Fruit fly (Drosophila melanogaster) whole organism, prepupa: Measurements from ENCODE around the gene cnir.
A peak's percentile ranks its signal among the peaks of the same experiment; 100 is the strongest.

Experiments used
- CG10631 ChIP-seq: fragments of 200-800 bp; sonication (Bioruptor generic); optimal IDR thresholded peaks from 2 replicates; lab custom pipeline; 2016; ENCODE audit warnings: missing biosample characterization, missing genetic modification characterization
- CG10669 ChIP-seq: fragments of 200-800 bp; sonication (Bioruptor generic); optimal IDR thresholded peaks from 3 replicates; lab custom pipeline; 2018; ENCODE audit warnings: missing biosample characterization, mild to moderate bottlenecking, missing genetic modification characterization, moderate library complexity
- CG11294 ChIP-seq: fragments of 200-800 bp; sonication (Bioruptor generic); IDR thresholded peaks from 2 replicates; pipeline ENCODE4 v1.3.6; 2022; ENCODE audit warnings: missing biosample characterization, missing genetic modification characterization
- CG11762 ChIP-seq: fragments of 200-800 bp; sonication (Bioruptor generic); optimal IDR thresholded peaks from 3 replicates; lab custom pipeline; 2016; ENCODE audit warnings: missing biosample characterization, missing genetic modification characterization; ENCODE audit not compliant: insufficient read depth
- CG11902 ChIP-seq: fragments of 200-800 bp; sonication (Bioruptor generic); optimal IDR thresholded peaks from 3 replicates; lab custom pipeline; 2016; ENCODE audit warnings: missing biosample characterization, missing genetic modification characterization
- CG15336 ChIP-seq: fragments of 200-800 bp; sonication (Bioruptor generic); IDR thresholded peaks from 2 replicates; pipeline ENCODE4 v1.3.6; 2022; ENCODE audit warnings: missing biosample characterization, missing genetic modification characterization
- CG1621 ChIP-seq: fragments of 200-800 bp; sonication (Bioruptor generic); optimal IDR thresholded peaks from 3 replicates; lab custom pipeline; 2018; ENCODE audit warnings: missing biosample characterization, mild to moderate bottlenecking, missing genetic modification characterization
- CG16779 ChIP-seq: fragments of 200-800 bp; sonication (Bioruptor generic); optimal IDR thresholded peaks from 3 replicates; lab custom pipeline; 2017; ENCODE audit warnings: missing biosample characterization, mild to moderate bottlenecking, missing genetic modification characterization
- CG31627 ChIP-seq: fragments of 200-800 bp; sonication (Bioruptor generic); optimal IDR thresholded peaks from 3 replicates; lab custom pipeline; 2016; ENCODE audit warnings: missing biosample characterization, missing genetic modification characterization
- CG32006 ChIP-seq: fragments of 200-800 bp; sonication (Bioruptor generic); optimal IDR thresholded peaks from 3 replicates; lab custom pipeline; 2017; ENCODE audit warnings: missing biosample characterization, mild to moderate bottlenecking, missing genetic modification characterization
- CG34406 ChIP-seq: fragments of 200-800 bp; sonication (Bioruptor generic); optimal IDR thresholded peaks from 3 replicates; lab custom pipeline; 2016; ENCODE audit warnings: missing biosample characterization, missing genetic modification characterization
- CG3919 ChIP-seq: fragments of 200-800 bp; sonication (Bioruptor generic); optimal IDR thresholded peaks from 3 replicates; lab custom pipeline; 2016; ENCODE audit warnings: missing biosample characterization, missing genetic modification characterization
- CG4318 ChIP-seq: fragments of 200-800 bp; sonication (Bioruptor generic); optimal IDR thresholded peaks from 3 replicates; lab custom pipeline; 2017; ENCODE audit warnings: missing biosample characterization, mild to moderate bottlenecking, missing genetic modification characterization
- CG6163 ChIP-seq: fragments of 200-800 bp; sonication (Bioruptor generic); IDR thresholded peaks from 3 replicates; pipeline ENCODE4 v1.3.6; 2022; ENCODE audit warnings: missing biosample characterization, missing genetic modification characterization
- CG6792 ChIP-seq: fragments of 200-800 bp; sonication (Bioruptor generic); optimal IDR thresholded peaks from 3 replicates; lab custom pipeline; 2016; ENCODE audit warnings: missing biosample characterization, missing genetic modification characterization
- CG6808 ChIP-seq: fragments of 200-800 bp; sonication (Bioruptor generic); optimal IDR thresholded peaks from 3 replicates; lab custom pipeline; 2017; ENCODE audit warnings: missing biosample characterization, missing genetic modification characterization, mild to moderate bottlenecking, moderate library complexity, missing genetic modification reagents
- CG7368 ChIP-seq: fragments of 200-800 bp; sonication (Bioruptor generic); optimal IDR thresholded peaks from 3 replicates; lab custom pipeline; 2016; ENCODE audit warnings: missing biosample characterization, missing genetic modification characterization
- CG8319 ChIP-seq: fragments of 200-800 bp; sonication (Bioruptor generic); optimal IDR thresholded peaks from 3 replicates; lab custom pipeline; 2016; ENCODE audit warnings: missing biosample characterization, missing genetic modification characterization
- CG8632 ChIP-seq: fragments of 200-800 bp; sonication (Bioruptor generic); optimal IDR thresholded peaks from 3 replicates; lab custom pipeline; 2016; ENCODE audit warnings: missing biosample characterization, missing genetic modification characterization
- CG9139 ChIP-seq: fragments of 200-800 bp; sonication (Bioruptor generic); optimal IDR thresholded peaks from 3 replicates; lab custom pipeline; 2017; ENCODE audit warnings: missing biosample characterization, mild to moderate bottlenecking, missing genetic modification characterization
- Eip75B ChIP-seq: fragments of 200-800 bp; sonication (Bioruptor generic); optimal IDR thresholded peaks from 3 replicates; lab custom pipeline; 2016; ENCODE audit warnings: missing biosample characterization, missing genetic modification characterization
- Ets21C ChIP-seq: fragments of 200-800 bp; sonication (Bioruptor generic); optimal IDR thresholded peaks from 3 replicates; lab custom pipeline; 2016; ENCODE audit warnings: missing biosample characterization, missing genetic modification characterization
- Ets96B ChIP-seq: fragments of 200-800 bp; optimal IDR thresholded peaks from 2 replicates; lab custom pipeline; 2019; ENCODE audit warnings: missing biosample characterization, mild to moderate bottlenecking, missing genetic modification characterization, moderate library complexity
- Gug ChIP-seq: fragments of 200-800 bp; sonication (Bioruptor generic); IDR thresholded peaks from 2 replicates; pipeline ENCODE4 v1.3.6; 2022; ENCODE audit warnings: missing biosample characterization, missing genetic modification characterization
- Hr38 ChIP-seq: sonication (Bioruptor generic); optimal IDR thresholded peaks from 2 replicates; lab custom pipeline; 2016; ENCODE audit warnings: missing biosample characterization, missing genetic modification characterization
- Hr39 ChIP-seq: fragments of 200-800 bp; sonication (Bioruptor generic); optimal IDR thresholded peaks from 2 replicates; lab custom pipeline; 2016; ENCODE audit warnings: missing biosample characterization, missing genetic modification characterization
- Met ChIP-seq: fragments of 200-800 bp; sonication (Bioruptor generic); optimal IDR thresholded peaks from 3 replicates; lab custom pipeline; 2016; ENCODE audit warnings: missing biosample characterization, missing genetic modification characterization
- OdsH ChIP-seq: fragments of 200-800 bp; sonication (Bioruptor generic); optimal IDR thresholded peaks from 3 replicates; lab custom pipeline; 2016; ENCODE audit warnings: missing biosample characterization, missing genetic modification characterization
- Sox102F ChIP-seq: fragments of 200-800 bp; sonication (Bioruptor generic); optimal IDR thresholded peaks from 2 replicates; lab custom pipeline; 2016; ENCODE audit warnings: missing biosample characterization, mild to moderate bottlenecking, missing genetic modification characterization
- Sox14 ChIP-seq: fragments of 200-800 bp; sonication (Bioruptor generic); optimal IDR thresholded peaks from 3 replicates; lab custom pipeline; 2016; ENCODE audit warnings: missing biosample characterization, missing genetic modification characterization
- Sox15 ChIP-seq: fragments of 200-800 bp; sonication (Bioruptor generic); optimal IDR thresholded peaks from 3 replicates; lab custom pipeline; 2016; ENCODE audit warnings: missing biosample characterization, missing genetic modification characterization
- achi ChIP-seq: fragments of 200-800 bp; sonication (Bioruptor generic); optimal IDR thresholded peaks from 3 replicates; lab custom pipeline; 2016; ENCODE audit warnings: missing biosample characterization, missing genetic modification characterization
- cyc ChIP-seq: fragments of 200-800 bp; sonication (Bioruptor generic); optimal IDR thresholded peaks from 3 replicates; lab custom pipeline; 2016; ENCODE audit warnings: missing biosample characterization, missing genetic modification characterization
- dsx ChIP-seq: fragments of 200-800 bp; optimal IDR thresholded peaks from 3 replicates; lab custom pipeline; 2019; ENCODE audit warnings: missing biosample characterization, mild to moderate bottlenecking, missing genetic modification characterization, moderate library complexity; ENCODE audit not compliant: poor library complexity, severe bottlenecking
- eg ChIP-seq: fragments of 200-800 bp; sonication (Bioruptor generic); IDR thresholded peaks from 3 replicates; pipeline ENCODE4 v1.3.6; 2022; ENCODE audit warnings: missing biosample characterization, missing genetic modification characterization
- fd59A ChIP-seq: fragments of 200-800 bp; sonication (Bioruptor generic); optimal IDR thresholded peaks from 2 replicates; lab custom pipeline; 2017; ENCODE audit warnings: missing biosample characterization, mild to moderate bottlenecking, missing genetic modification characterization, missing genetic modification reagents
- fd85E ChIP-seq: fragments of 200-800 bp; sonication (Bioruptor generic); optimal IDR thresholded peaks from 3 replicates; lab custom pipeline; 2016; ENCODE audit warnings: missing biosample characterization, missing genetic modification characterization
- fkh ChIP-seq: fragments of 200-800 bp; sonication (Bioruptor generic); optimal IDR thresholded peaks from 3 replicates; lab custom pipeline; 2017; ENCODE audit warnings: missing biosample characterization, mild to moderate bottlenecking, missing genetic modification characterization, moderate library complexity
- lz ChIP-seq: fragments of 200-800 bp; sonication (Bioruptor generic); optimal IDR thresholded peaks from 3 replicates; lab custom pipeline; 2016; ENCODE audit warnings: missing biosample characterization, missing genetic modification characterization
- pdm3 ChIP-seq: fragments of 200-800 bp; sonication (Bioruptor generic); optimal IDR thresholded peaks from 3 replicates; lab custom pipeline; 2016; ENCODE audit warnings: missing biosample characterization, missing genetic modification characterization
- salr ChIP-seq, 2 experiments: fragments of 200-800 bp; sonication (Bioruptor generic); optimal IDR thresholded peaks; 3 replicates each; lab custom pipeline; 2016 to 2018; ENCODE audit warnings: missing biosample characterization in 2 of 2, missing genetic modification characterization in 2 of 2, mild to moderate bottlenecking in 1 of 2
- ss ChIP-seq, 2 experiments: fragments of 200-800 bp; sonication (Bioruptor generic); optimal IDR thresholded peaks; 2 replicates in 1 of 2; 3 replicates in 1 of 2; lab custom pipeline; 2017 to 2018; ENCODE audit warnings: mild to moderate bottlenecking in 2 of 2, missing biosample characterization in 2 of 2, missing genetic modification characterization in 2 of 2, moderate library complexity in 1 of 2
- svp ChIP-seq: fragments of 200-800 bp; sonication (Bioruptor generic); peaks from one replicate; lab custom pipeline; 2016; ENCODE audit warnings: missing biosample characterization, missing genetic modification characterization
- vri ChIP-seq: fragments of 200-800 bp; sonication (Bioruptor generic); optimal IDR thresholded peaks from 3 replicates; lab custom pipeline; 2016; ENCODE audit warnings: missing biosample characterization, mild to moderate bottlenecking, missing genetic modification characterization

cnir gene

dm6 chr2L:3039774-3040173 lies at the start of gene cnir, which contains the start of gene CG17221 (continued):
- TF ChIP-seq CG6792 (GFP tag; lab: Kevin White, UChicago) (peak; percentile 57), Met (GFP tag; lab: Kevin White, UChicago) (peak; percentile 77), Ets21C (peak; percentile 72), Hr39 (GFP tag; lab: Kevin White, UChicago) (peak; percentile 76)

- TF ChIP-seq svp (GFP tag; lab: Kevin White, UChicago): no peak
- no peak for TF ChIP-seq fd85E (GFP tag; lab: Kevin White, UChicago)
- TF ChIP-seq CG3919 (GFP tag; lab: Kevin White, UChicago): no peak
- no peak for TF ChIP-seq CG6808 (GFP tag; lab: Kevin White, UChicago)
- no peak for TF ChIP-seq Gug (GFP tag; lab: Robert Waterston, UW)
- no peak for TF ChIP-seq OdsH (GFP tag; lab: Kevin White, UChicago)
- TF ChIP-seq dsx (GFP tag; lab: Kevin White, UChicago): no peak
- TF ChIP-seq Hr38 (GFP tag; lab: Kevin White, UChicago): no peak
- TF ChIP-seq salr (GFP tag; optimal IDR thresholded peaks at IDR 0.05; lab: Kevin White, UChicago): no peak
- TF ChIP-seq pdm3 (GFP tag; lab: Kevin White, UChicago): no peak
- no peak for TF ChIP-seq CG32006 (GFP tag; lab: Kevin White, UChicago)
- no peak for TF ChIP-seq achi (GFP tag; lab: Kevin White, UChicago)
Observed at dm6 chr2L:3088238-3088874, 48.7 kb upstream of the cnir start.

dm6 chr2L:3086290-3086876 lies 46.8 kb upstream of the cnir start:
- TF ChIP-seq CG16779 (tag; lab: Kevin White, UChicago) (peak; percentile 4), vri (no peak), CG6792 (GFP tag; lab: Kevin White, UChicago) (peak; percentile 47), cyc (GFP tag; lab: Kevin White, UChicago) (peak; percentile 10), ss (GFP tag; optimal IDR thresholded peaks at IDR 0.05; lab: Kevin White, UChicago) (no peak), CG31627 (peak; percentile 30), CG15336 (peak; percentile 86), CG1621 (tag; lab: Kevin White, UChicago) (no peak), Hr38 (GFP tag; lab: Kevin White, UChicago) (no peak), CG10669 (GFP tag; lab: Kevin White, UChicago) (peak; percentile 8), CG11762 (GFP tag; lab: Kevin White, UChicago) (no peak), lz (GFP tag; lab: Kevin White, UChicago) (peak; percentile 41), fkh (GFP tag; lab: Kevin White, UChicago) (peak; percentile 3), pdm3 (GFP tag; lab: Kevin White, UChicago) (peak; percentile 58), fd85E (GFP tag; lab: Kevin White, UChicago) (no peak), Sox15 (GFP tag; lab: Kevin White, UChicago) (no peak), Met (GFP tag; lab: Kevin White, UChicago) (peak; percentile 16), CG3919 (GFP tag; lab: Kevin White, UChicago) (peak; percentile 58), Sox102F (GFP tag; lab: Kevin White, UChicago) (peak; percentile 19), OdsH (GFP tag; lab: Kevin White, UChicago) (peak; percentile 64), Eip75B (GFP tag; lab: Kevin White, UChicago) (peak; percentile 41), CG10631 (GFP tag; lab: Kevin White, UChicago) (peak; percentile 43), achi (GFP tag; lab: Kevin White, UChicago) (peak; percentile 59), eg (GFP tag; lab: Robert Waterston, UW) (peak; percentile 87), CG11294 (peak; percentile 72), CG34406 (GFP tag; lab: Kevin White, UChicago) (peak; percentile 17), Ets96B (no peak), CG8632 (GFP tag; lab: Kevin White, UChicago) (no peak), Sox14 (peak; percentile 45), CG8319 (GFP tag; lab: Kevin White, UChicago) (peak; percentile 2), CG7368 (GFP tag; lab: Kevin White, UChicago) (no peak), fd59A (GFP tag; lab: Kevin White, UChicago) (no peak), CG9139 (GFP tag; lab: Kevin White, UChicago) (no peak), CG4318 (GFP tag; lab: Kevin White, UChicago) (peak; percentile 14), dsx (GFP tag; lab: Kevin White, UChicago) (no peak), Hr39 (GFP tag; lab: Kevin White, UChicago) (peak; percentile 34), CG6808 (GFP tag; lab: Kevin White, UChicago) (peak; percentile 13), CG6163 (GFP tag; lab: Robert Waterston, UW) (peak; percentile 69), CG11902 (no peak)
